Worm (Caenorhabditis elegans) whole organism, early embryonic: ENCODE measurements around the gene srz-64.

ENCODE experiments used
- B0310.2 ChIP-seq: sonication (generic microtip); optimal IDR thresholded peaks from 2 replicates; lab custom pipeline; 2016; ENCODE audit warnings: mild to moderate bottlenecking, missing genetic modification characterization, missing compliant biosample characterization
- F13C5.2 ChIP-seq: sonication (generic microtip); optimal IDR thresholded peaks from 2 replicates; lab custom pipeline; 2017; ENCODE audit warnings: mild to moderate bottlenecking, missing genetic modification characterization, inconsistent platforms, missing compliant biosample characterization
- aly-1 ChIP-seq: sonication (generic microtip); optimal IDR thresholded peaks from 2 replicates; lab custom pipeline; 2016; ENCODE audit warnings: missing genetic modification characterization, missing compliant biosample characterization
- ama-1 ChIP-seq: fragments of 150-350 bp; optimal IDR thresholded peaks from 2 replicates; lab custom pipeline; 2014
- ceh-13 ChIP-seq: fragments of 200-800 bp; sonication (Bioruptor generic); optimal IDR thresholded peaks from 2 replicates; lab custom pipeline; 2018; ENCODE audit warnings: mild to moderate bottlenecking, missing genetic modification characterization, missing compliant biosample characterization
- ceh-36 ChIP-seq: sonication (generic microtip); optimal IDR thresholded peaks from 2 replicates; lab custom pipeline; 2016; ENCODE audit warnings: missing genetic modification characterization, inconsistent platforms, missing compliant biosample characterization
- ets-7 ChIP-seq: sonication (generic microtip); optimal IDR thresholded peaks from 2 replicates; lab custom pipeline; 2016; ENCODE audit warnings: missing genotype, missing genetic modification characterization, missing compliant biosample characterization
- flt-1 ChIP-seq: fragments of 200-800 bp; sonication (Bioruptor generic); IDR thresholded peaks from 2 replicates; pipeline ENCODE4 v1.3.6; 2022; ENCODE audit warnings: missing genetic modification characterization, missing compliant biosample characterization
- hmbx-1 ChIP-seq: sonication (generic microtip); optimal IDR thresholded peaks from 2 replicates; lab custom pipeline; 2016; ENCODE audit warnings: mild to moderate bottlenecking, missing genetic modification characterization, missing compliant biosample characterization
- hmg-4 ChIP-seq: fragments of 200-800 bp; sonication (Bioruptor generic); optimal IDR thresholded peaks from 2 replicates; lab custom pipeline; 2018; ENCODE audit warnings: mild to moderate bottlenecking, missing genetic modification characterization, missing compliant biosample characterization
- hnd-1 ChIP-seq: sonication (generic microtip); optimal IDR thresholded peaks from 2 replicates; lab custom pipeline; 2016; ENCODE audit warnings: missing genetic modification characterization, missing compliant biosample characterization
- pes-1 ChIP-seq: fragments of 200-800 bp; sonication (Bioruptor generic); IDR thresholded peaks from 2 replicates; pipeline ENCODE4 v1.3.6; 2022; ENCODE audit warnings: missing genetic modification reagents, missing genetic modification characterization, missing compliant biosample characterization
- scrt-1 ChIP-seq: fragments of 200-800 bp; sonication (Bioruptor generic); IDR thresholded peaks from 2 replicates; pipeline ENCODE4 v1.3.6; 2022; ENCODE audit warnings: missing genetic modification characterization, missing compliant biosample characterization
- sea-1 ChIP-seq: fragments of 200-800 bp; sonication (Bioruptor generic); conservative IDR thresholded peaks from 2 replicates; pipeline ENCODE4 v1.3.6; 2022; ENCODE audit warnings: missing genetic modification characterization, missing compliant biosample characterization
- tbx-11 ChIP-seq: fragments of 200-800 bp; sonication (Bioruptor generic); IDR thresholded peaks from 2 replicates; pipeline ENCODE4 v1.3.6; 2022; ENCODE audit warnings: missing genetic modification characterization, missing compliant biosample characterization
- tbx-37 ChIP-seq: fragments of 200-800 bp; sonication (Bioruptor generic); conservative IDR thresholded peaks from 2 replicates; pipeline ENCODE4 v1.3.6; 2022; ENCODE audit warnings: missing genetic modification reagents, missing genetic modification characterization, missing compliant biosample characterization
- tra-4 ChIP-seq: sonication (generic microtip); optimal IDR thresholded peaks from 2 replicates; lab custom pipeline; 2017; ENCODE audit warnings: missing genetic modification characterization, missing compliant biosample characterization

srz-64 gene

DNA sequence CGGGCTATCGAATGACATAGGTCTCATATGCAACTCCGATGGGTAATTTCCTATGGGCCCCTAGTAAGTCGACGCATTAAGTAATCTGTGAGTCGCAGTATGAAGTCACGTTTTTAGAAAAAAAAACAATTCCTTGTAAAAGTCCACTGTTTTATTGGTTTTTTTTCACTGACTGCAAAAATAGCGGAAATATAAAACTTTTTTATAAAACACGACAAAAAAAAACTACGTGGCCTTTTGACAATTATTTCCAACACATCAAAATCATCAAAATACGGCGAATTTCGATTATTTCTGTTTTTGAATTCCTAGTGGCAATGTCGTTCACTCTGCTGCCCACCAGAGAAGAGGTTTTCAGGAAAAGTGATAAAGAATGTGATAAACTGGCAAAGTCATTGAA, 34.4 kb downstream of the srz-64 start, which contains the start of gene clpr-2:
TSS of gene clpr-2 (plus strand) at position 301 of the 400 bp plus-strand sequence.
- TF ChIP-seq flt-1 (GFP tag; lab: Robert Waterston, UW) (no peak), ceh-36 (tag; lab: Kevin White, UChicago) (no peak), aly-1 (tag; lab: Kevin White, UChicago) (no peak), sea-1 (GFP tag; lab: Robert Waterston, UW) (no peak), F13C5.2 (tag; lab: Kevin White, UChicago) (no peak), ets-7 (tag; lab: Kevin White, UChicago) (no peak), ama-1 (no peak), hmg-4 (no peak), hmbx-1 (tag; lab: Kevin White, UChicago) (no peak), scrt-1 (GFP tag; lab: Robert Waterston, UW) (no peak), B0310.2 (tag; lab: Kevin White, UChicago) (no peak), tbx-37 (GFP tag; lab: Robert Waterston, UW) (no peak), tbx-11 (GFP tag; lab: Robert Waterston, UW) (no peak), tra-4 (no peak), ceh-13 (GFP tag; lab: Kevin White, UChicago) (no peak), hnd-1 (tag; lab: Kevin White, UChicago) (no peak)

DNA sequence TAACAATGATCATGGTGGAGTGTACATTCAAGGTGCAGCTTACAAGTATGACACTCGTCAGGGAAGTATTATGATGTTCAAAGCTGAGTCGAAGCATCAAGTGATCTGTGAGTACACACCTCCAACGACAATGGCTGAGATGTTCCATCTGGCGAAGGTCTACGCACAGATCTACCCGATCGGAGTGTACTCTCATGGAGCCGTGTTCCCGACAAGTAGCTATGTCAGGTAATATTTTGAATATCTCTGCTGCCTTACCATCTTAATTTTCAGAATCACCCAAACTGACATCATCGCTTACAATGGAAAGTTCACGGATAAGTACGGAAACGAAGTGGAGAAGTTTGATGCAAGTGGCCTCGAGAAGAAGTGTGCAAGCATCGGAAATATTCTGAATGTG, 36.3 kb downstream of the srz-64 start:
- TF ChIP-seq hmg-4, result no peak

DNA sequence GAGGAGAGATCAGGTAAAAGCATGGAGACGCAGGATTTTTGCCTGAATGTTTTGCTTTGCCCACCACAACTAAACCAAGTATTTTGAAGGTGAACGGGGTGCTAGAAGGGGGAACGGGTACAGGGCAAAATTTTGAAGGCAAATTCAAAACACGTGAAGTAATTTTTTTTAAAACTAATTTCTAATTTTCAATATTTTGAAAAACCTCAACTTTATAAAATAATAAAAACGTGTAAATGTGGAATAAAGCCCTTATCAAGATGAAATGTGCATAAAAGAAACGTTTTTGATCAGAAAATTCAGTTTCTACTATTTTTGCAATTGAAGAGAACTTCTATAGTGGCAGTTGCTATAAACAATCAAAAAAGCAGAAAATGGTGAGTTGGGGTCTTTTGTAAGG, 37.4 kb downstream of the srz-64 start, which contains the start of gene clec-119:
TSS of gene clec-119 (plus strand) at position 301 of the 400 bp plus-strand sequence.
- no peak for TF ChIP-seq hmbx-1 (tag; lab: Kevin White, UChicago)
- TF ChIP-seq pes-1 (GFP tag; lab: Robert Waterston, UW), result no peak
- TF ChIP-seq tbx-37 (GFP tag; lab: Robert Waterston, UW), result no peak
- no peak for TF ChIP-seq ceh-36 (tag; lab: Kevin White, UChicago)
- TF ChIP-seq hmg-4, result no peak
- TF ChIP-seq B0310.2 (tag; lab: Kevin White, UChicago), result no peak
- no peak for TF ChIP-seq sea-1 (GFP tag; lab: Robert Waterston, UW)
- TF ChIP-seq ama-1, result no peak

DNA sequence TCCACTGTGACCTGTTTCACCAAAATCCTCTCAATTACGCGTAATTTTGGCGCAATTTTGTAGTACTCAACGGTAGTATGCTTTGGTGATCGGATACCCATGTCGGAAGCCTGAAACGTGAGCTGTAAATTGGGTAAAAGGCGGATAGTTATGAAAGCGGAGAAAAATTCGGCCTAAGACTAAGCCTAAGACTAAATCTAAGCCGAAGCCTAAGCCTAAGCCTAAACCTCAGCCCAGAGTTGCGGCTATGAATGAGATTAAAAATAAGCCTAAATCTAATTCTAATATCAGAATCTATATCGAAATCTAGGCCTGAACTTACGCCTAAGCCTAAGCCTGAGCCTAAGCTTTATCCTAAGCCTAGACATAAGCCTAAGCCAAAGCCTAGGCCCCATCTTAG, 40.8 kb downstream of the srz-64 start, which contains the start of gene lin-42:
TSS of gene lin-42 (minus strand) at position 101 of the 400 bp plus-strand sequence.
- TF ChIP-seq hmg-4 (no peak), ceh-36 (tag; lab: Kevin White, UChicago) (peak; percentile 4), F13C5.2 (tag; lab: Kevin White, UChicago) (no peak), aly-1 (tag; lab: Kevin White, UChicago) (no peak), flt-1 (GFP tag; lab: Robert Waterston, UW) (no peak), ceh-13 (GFP tag; lab: Kevin White, UChicago) (no peak)

DNA sequence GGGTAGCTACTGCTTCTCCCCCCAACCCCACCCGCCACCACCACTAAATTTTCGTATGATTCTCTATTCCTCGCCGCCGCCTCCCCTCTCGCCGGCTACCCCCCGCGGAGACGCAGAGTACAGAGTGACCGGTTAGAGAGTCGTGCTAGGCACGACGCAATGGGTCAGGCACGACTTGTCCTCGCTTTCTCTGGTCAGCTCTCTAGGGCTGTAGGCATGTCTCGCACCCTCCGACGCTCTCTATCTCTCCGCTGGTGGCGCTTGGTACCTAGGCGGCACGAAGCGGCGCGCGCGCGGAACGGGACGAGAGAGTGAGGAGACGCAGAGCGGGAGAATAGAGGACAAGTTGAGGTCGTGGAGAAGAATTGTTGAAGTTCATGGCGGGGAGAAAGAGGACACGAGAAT, 46.2 kb downstream of the srz-64 start:
- TF ChIP-seq F13C5.2 (tag; lab: Kevin White, UChicago), result peak; percentile 67
- TF ChIP-seq hmbx-1 (tag; lab: Kevin White, UChicago), result no peak
- TF ChIP-seq tbx-11 (GFP tag; lab: Robert Waterston, UW), result no peak
- TF ChIP-seq sea-1 (GFP tag; lab: Robert Waterston, UW), result no peak
- TF ChIP-seq flt-1 (GFP tag; lab: Robert Waterston, UW), result no peak
- TF ChIP-seq tbx-37 (GFP tag; lab: Robert Waterston, UW), result no peak
- TF ChIP-seq B0310.2 (tag; lab: Kevin White, UChicago), result no peak
- TF ChIP-seq hnd-1 (tag; lab: Kevin White, UChicago), result no peak
- peak; percentile 27 for TF ChIP-seq aly-1 (tag; lab: Kevin White, UChicago)
- no peak for TF ChIP-seq tra-4
- no peak for TF ChIP-seq ama-1
- no peak for TF ChIP-seq ceh-13 (GFP tag; lab: Kevin White, UChicago)
- TF ChIP-seq pes-1 (GFP tag; lab: Robert Waterston, UW), result peak; percentile 56; the same call in 1 of the 2 replicates
- no peak for TF ChIP-seq ceh-36 (tag; lab: Kevin White, UChicago)
- peak; percentile 86 for TF ChIP-seq hmg-4
- no peak for TF ChIP-seq ets-7 (tag; lab: Kevin White, UChicago)
- no peak for TF ChIP-seq scrt-1 (GFP tag; lab: Robert Waterston, UW)

DNA sequence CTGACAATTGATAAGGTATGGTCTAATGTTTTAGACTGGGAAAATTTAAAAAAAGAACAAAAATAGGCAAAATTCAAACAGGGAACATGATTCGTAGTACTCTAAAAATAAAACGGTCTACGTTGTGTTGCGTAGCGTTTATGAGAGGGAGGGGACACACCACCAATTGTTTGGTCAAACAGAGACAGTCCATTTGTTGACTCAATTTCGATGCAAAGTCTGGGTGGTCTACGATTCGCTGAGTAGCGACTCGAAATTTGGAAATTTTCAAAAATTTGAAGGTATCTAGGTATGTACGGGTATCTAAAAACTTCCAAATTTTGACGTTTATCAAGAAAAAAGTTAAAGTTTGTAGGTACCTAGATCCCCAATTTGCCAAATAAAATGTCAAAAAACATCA, 47.3 kb downstream of the srz-64 start:
- TF ChIP-seq tbx-37 (GFP tag; lab: Robert Waterston, UW) (no peak), ama-1 (no peak), aly-1 (tag; lab: Kevin White, UChicago) (no peak), hmbx-1 (tag; lab: Kevin White, UChicago) (no peak), ceh-36 (tag; lab: Kevin White, UChicago) (no peak), hmg-4 (no peak), flt-1 (GFP tag; lab: Robert Waterston, UW) (no peak), B0310.2 (tag; lab: Kevin White, UChicago) (no peak), tra-4 (no peak), scrt-1 (GFP tag; lab: Robert Waterston, UW) (no peak), ets-7 (tag; lab: Kevin White, UChicago) (no peak)

DNA sequence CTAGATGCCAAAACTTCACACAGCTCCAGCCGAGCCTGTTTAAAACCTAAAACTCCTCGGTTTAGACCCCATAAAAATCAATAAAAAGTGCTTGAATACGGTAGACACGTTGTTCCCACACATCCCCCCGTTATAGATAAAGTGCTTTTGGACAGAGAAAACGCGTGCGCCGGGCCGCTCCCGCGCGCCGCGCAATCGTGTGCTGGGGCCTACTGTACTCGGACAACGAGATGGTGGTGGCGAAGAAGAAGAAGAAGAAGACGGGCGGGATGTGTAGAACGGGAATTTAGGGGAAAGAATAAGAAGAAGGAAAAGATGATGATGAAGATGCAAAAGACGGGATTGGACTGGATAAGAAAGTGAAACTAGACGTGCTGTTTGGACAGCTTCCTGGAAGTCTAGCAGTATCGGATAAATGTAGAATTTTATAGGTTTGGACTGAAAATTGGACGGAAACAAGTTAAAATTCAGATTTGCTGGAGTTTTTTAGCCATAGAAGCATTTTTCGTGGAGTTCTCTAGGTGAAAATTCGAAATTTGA, 48.6 kb downstream of the srz-64 start:
- TF ChIP-seq tra-4 (no peak), hmg-4 (peak; percentile 8)

DNA sequence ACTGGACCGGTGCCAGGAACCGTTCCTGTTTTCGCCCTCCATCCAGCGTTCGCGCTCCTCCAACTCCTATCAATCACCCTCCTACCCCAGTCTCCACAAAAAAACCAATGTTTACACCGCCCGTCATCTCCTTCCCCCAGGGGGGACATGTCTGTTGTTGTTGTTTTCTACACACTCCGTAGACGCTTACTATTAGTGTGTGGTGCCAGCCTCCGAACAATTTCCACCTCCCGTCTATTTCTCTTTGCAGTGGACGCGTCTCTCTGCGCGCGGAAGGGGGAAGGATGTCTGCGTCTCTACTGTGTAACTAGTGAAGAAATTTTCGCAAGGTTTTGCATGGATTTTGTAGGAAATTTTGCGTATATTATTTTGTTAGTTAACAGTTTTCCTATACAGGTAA, 50.6 kb downstream of the srz-64 start:
- TF ChIP-seq pes-1 (GFP tag; lab: Robert Waterston, UW) (no peak), tra-4 (no peak), aly-1 (tag; lab: Kevin White, UChicago) (peak; percentile 29), scrt-1 (GFP tag; lab: Robert Waterston, UW) (no peak), F13C5.2 (tag; lab: Kevin White, UChicago) (peak; percentile 32), hmg-4 (peak; percentile 18), hnd-1 (tag; lab: Kevin White, UChicago) (no peak), ama-1 (no peak)
